Fruit fly (Drosophila melanogaster): ENCODE results near the gene bru2.

The bru2 gene

DNA sequence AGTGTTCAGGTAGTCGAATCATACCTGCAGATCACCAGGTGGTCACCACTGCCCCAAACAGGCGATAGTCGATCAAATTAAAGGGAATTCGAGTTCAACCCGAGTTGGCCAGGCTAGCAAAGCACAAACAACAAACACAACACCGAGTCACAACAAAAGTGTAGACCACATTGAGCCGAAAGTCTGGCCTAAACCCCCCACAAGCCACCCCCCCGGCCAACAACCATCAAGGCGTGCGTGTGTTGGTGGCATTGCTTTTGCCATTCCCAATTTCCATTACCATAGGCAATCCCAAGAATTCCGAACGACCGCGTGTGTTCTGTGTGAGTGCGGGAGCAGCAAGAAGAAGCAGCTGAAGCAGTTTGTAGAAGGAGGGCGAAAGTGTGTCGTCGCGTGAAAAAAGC lies 90.5 kb downstream of the bru2 start, which contains the start of gene SC35 (continued):
- TF ChIP-seq Hr3 (GFP tag; optimal IDR thresholded peaks at IDR 0.05) (no peak), CG13123 (GFP tag; optimal IDR thresholded peaks at IDR 0.05) (no peak), Dp (GFP tag; optimal IDR thresholded peaks at IDR 0.05) (peak; percentile 11), CG1233 (GFP tag; optimal IDR thresholded peaks at IDR 0.05) (no peak), amos (GFP tag; IDR thresholded peaks at IDR 0.05; ENCODE audit: partially characterized antibody) (no peak), CG1832 (GFP tag; optimal IDR thresholded peaks at IDR 0.05) (no peak), CG4820 (GFP tag; optimal IDR thresholded peaks at IDR 0.05) (no peak), Neu2 (GFP tag; optimal IDR thresholded peaks at IDR 0.05; ENCODE audit: borderline replicate concordance) (no peak), Sry-δ (GFP tag; optimal IDR thresholded peaks at IDR 0.05) (peak; percentile 42), Sry-β (GFP tag; optimal IDR thresholded peaks at IDR 0.05) (peak; percentile 53), ab (GFP tag; optimal IDR thresholded peaks at IDR 0.05) (no peak), sob (GFP tag; IDR thresholded peaks at IDR 0.05) (no peak), Ets65A (GFP tag) (no peak), CG30403 (GFP tag; optimal IDR thresholded peaks at IDR 0.05) (no peak), cad (GFP tag; optimal IDR thresholded peaks at IDR 0.05) (no peak), Elba2 (GFP tag; optimal IDR thresholded peaks at IDR 0.05) (no peak), D (optimal IDR thresholded peaks at IDR 0.05) (no peak), D (GFP tag; optimal IDR thresholded peaks at IDR 0.05) (no peak), Mes4 (GFP tag; optimal IDR thresholded peaks at IDR 0.05) (no peak), ap (GFP tag; IDR thresholded peaks at IDR 0.05) (no peak), CG11085 (GFP tag; IDR thresholded peaks at IDR 0.05) (no peak), rib (GFP tag; IDR thresholded peaks at IDR 0.05) (no peak), chm (GFP tag; IDR thresholded peaks at IDR 0.05) (no peak), NK7.1 (GFP tag; optimal IDR thresholded peaks at IDR 0.05) (no peak), CG6175 (GFP tag; IDR thresholded peaks at IDR 0.05) (no peak), otp (GFP tag; IDR thresholded peaks at IDR 0.05) (0 out of 3 replicates have a peak, but pooled peaks have one; percentile 0), CG4617 (GFP tag; optimal IDR thresholded peaks at IDR 0.05; ENCODE audit: borderline replicate concordance) (peak; percentile 65), org-1 (GFP tag; optimal IDR thresholded peaks at IDR 0.05) (no peak), ac (GFP tag; optimal IDR thresholded peaks at IDR 0.05) (no peak), kah (GFP tag; optimal IDR thresholded peaks at IDR 0.05) (peak; percentile 7), CG7357 (GFP tag; IDR thresholded peaks at IDR 0.05) (no peak), Side (GFP tag; optimal IDR thresholded peaks at IDR 0.05) (peak; percentile 2), CG13287 (GFP tag; IDR thresholded peaks at IDR 0.05; ENCODE audit: partially characterized antibody) (peak; percentile 15; the same call in 1 of the 2 replicates), CG4424 (GFP tag; optimal IDR thresholded peaks at IDR 0.05) (no peak), TFAM (GFP tag; optimal IDR thresholded peaks at IDR 0.05) (no peak), CG7556 (GFP tag; optimal IDR thresholded peaks at IDR 0.05) (no peak), crc (GFP tag; optimal IDR thresholded peaks at IDR 0.05) (no peak), CG1603 (tag; optimal IDR thresholded peaks at IDR 0.05) (peak; percentile 37), dpn (GFP tag; optimal IDR thresholded peaks at IDR 0.05) (no peak), Ets97D (GFP tag; optimal IDR thresholded peaks at IDR 0.05) (peak; percentile 11), inv (GFP tag; IDR thresholded peaks at IDR 0.05; ENCODE audit: partially characterized antibody) (no peak), stwl (tag; optimal IDR thresholded peaks at IDR 0.05) (peak; percentile 4), nom (GFP tag; optimal IDR thresholded peaks at IDR 0.05) (no peak), btn (GFP tag; optimal IDR thresholded peaks at IDR 0.05) (no peak), YL-1 (GFP tag; optimal IDR thresholded peaks at IDR 0.05) (peak; percentile 75), Chrac-16 (GFP tag; optimal IDR thresholded peaks at IDR 0.05) (no peak), Eip74EF (GFP tag; optimal IDR thresholded peaks at IDR 0.05) (no peak), CG11560 (tag; IDR thresholded peaks at IDR 0.05) (no peak), abd-A (tag; optimal IDR thresholded peaks at IDR 0.05) (peak; percentile 41), sr (GFP tag; IDR thresholded peaks at IDR 0.05) (no peak), CG17829 (tag; optimal IDR thresholded peaks at IDR 0.05) (peak; percentile 3), CG14050 (GFP tag; IDR thresholded peaks at IDR 0.05) (no peak)

Measured in whole organism, embryonic.